Worm (Caenorhabditis elegans) whole organism, L4 larva: ENCODE results near the gene pals-26.
A peak's percentile ranks its signal among the peaks of the same experiment; 100 is the strongest.

ENCODE experiments used
- F44E2.7 ChIP-seq: fragments of 200-800 bp; sonication (Bioruptor generic); IDR thresholded peaks from 2 replicates; pipeline ENCODE4 v2.1.2; 2022; ENCODE audit warnings: missing genetic modification characterization, missing compliant biosample characterization
- R02D3.7 ChIP-seq: fragments of 150-350 bp; sonication (generic microtip); optimal IDR thresholded peaks from 3 replicates; lab custom pipeline; 2014; ENCODE audit warnings: missing biosample characterization, missing genetic modification characterization
- T20F7.1 ChIP-seq: fragments of 200-800 bp; sonication (Bioruptor generic); optimal IDR thresholded peaks from 2 replicates; lab custom pipeline; 2018; ENCODE audit warnings: mild to moderate bottlenecking, missing genetic modification characterization, missing compliant biosample characterization
- T26A8.4 ChIP-seq: fragments of 200-800 bp; sonication (Bioruptor generic); IDR thresholded peaks from 2 replicates; pipeline ENCODE4 v1.3.6; 2022; ENCODE audit warnings: missing genetic modification characterization, missing compliant biosample characterization
- Y105C5A.15 ChIP-seq: fragments of 200-800 bp; sonication (Bioruptor generic); IDR thresholded peaks from 2 replicates; pipeline ENCODE4 v1.3.6; 2022; ENCODE audit warnings: missing genetic modification characterization, missing compliant biosample characterization
- Y48G9A.11 ChIP-seq: fragments of 200-800 bp; sonication (Bioruptor generic); IDR thresholded peaks from 2 replicates; pipeline ENCODE4 v1.3.6; 2022; ENCODE audit warnings: missing genetic modification reagents, missing genetic modification characterization, missing compliant biosample characterization
- Y5F2A.4 ChIP-seq: fragments of 200-800 bp; sonication (Bioruptor generic); optimal IDR thresholded peaks from 2 replicates; lab custom pipeline; 2018; ENCODE audit warnings: mild to moderate bottlenecking, missing genetic modification characterization, missing compliant biosample characterization
- ZK337.2 ChIP-seq: fragments of 200-800 bp; sonication (Bioruptor generic); IDR thresholded peaks from 2 replicates; pipeline ENCODE4 v1.3.6; 2022; ENCODE audit warnings: missing genetic modification reagents, missing genetic modification characterization, missing compliant biosample characterization
- ZK546.5 ChIP-seq, 2 experiments: sonication (generic microtip); optimal IDR thresholded peaks; 2 replicates each; lab custom pipeline; 2017; ENCODE audit warnings: missing biosample characterization in 2 of 2, missing genetic modification characterization in 2 of 2
- attf-4 ChIP-seq: sonication (generic microtip); optimal IDR thresholded peaks from 3 replicates; lab custom pipeline; 2017; ENCODE audit warnings: missing biosample characterization, missing genetic modification characterization
- ceh-20 ChIP-seq: fragments of 200-800 bp; sonication (Bioruptor generic); IDR thresholded peaks from 2 replicates; pipeline ENCODE4 v1.3.6; 2022; ENCODE audit warnings: missing genetic modification reagents, missing genetic modification characterization, missing compliant biosample characterization
- ceh-32 ChIP-seq: sonication (generic microtip); optimal IDR thresholded peaks from 2 replicates; lab custom pipeline; 2016; ENCODE audit warnings: mild to moderate bottlenecking, missing genetic modification characterization, missing compliant biosample characterization; ENCODE audit not compliant: poor library complexity
- ceh-44 ChIP-seq: fragments of 200-800 bp; sonication (Bioruptor generic); IDR thresholded peaks from 2 replicates; pipeline ENCODE4 v1.3.6; 2022; ENCODE audit warnings: missing genetic modification reagents, missing genetic modification characterization, missing compliant biosample characterization
- ceh-62 ChIP-seq: sonication (generic microtip); optimal IDR thresholded peaks from 2 replicates; lab custom pipeline; 2017; ENCODE audit warnings: missing biosample characterization, missing genetic modification characterization
- ceh-82 ChIP-seq: sonication (generic microtip); optimal IDR thresholded peaks from 2 replicates; lab custom pipeline; 2017; ENCODE audit warnings: missing biosample characterization, missing genetic modification characterization
- cey-2 ChIP-seq: sonication (generic microtip); optimal IDR thresholded peaks from 3 replicates; lab custom pipeline; 2017; ENCODE audit warnings: missing genetic modification characterization, mild to moderate bottlenecking, missing compliant biosample characterization, antibody characterized with exemption, borderline replicate concordance; ENCODE audit not compliant: insufficient read depth
- ctbp-1 ChIP-seq: fragments of 200-800 bp; sonication (Bioruptor generic); IDR thresholded peaks from 2 replicates; pipeline ENCODE4 v1.3.6; 2022; ENCODE audit warnings: missing genetic modification reagents, missing genetic modification characterization, missing compliant biosample characterization
- dmd-9 ChIP-seq: fragments of 200-800 bp; sonication (Bioruptor generic); IDR thresholded peaks from 2 replicates; pipeline ENCODE4 v1.3.6; 2022; ENCODE audit warnings: missing genetic modification reagents, missing genetic modification characterization, missing compliant biosample characterization
- egl-27 ChIP-seq: sonication (generic microtip); optimal IDR thresholded peaks from 3 replicates; lab custom pipeline; 2017; ENCODE audit warnings: missing biosample characterization, missing genetic modification reagents, missing genetic modification characterization
- hlh-30 ChIP-seq: sonication (generic microtip); optimal IDR thresholded peaks from 2 replicates; lab custom pipeline; 2017; ENCODE audit warnings: antibody characterized with exemption, mild to moderate bottlenecking, missing genetic modification characterization, missing compliant biosample characterization; ENCODE audit not compliant: insufficient read depth
- hmg-1.1 ChIP-seq: fragments of 200-800 bp; sonication (Bioruptor generic); IDR thresholded peaks from 2 replicates; pipeline ENCODE4 v1.3.6; 2022; ENCODE audit warnings: missing genetic modification reagents, missing genetic modification characterization, missing compliant biosample characterization
- jun-1 ChIP-seq: fragments of 150-350 bp; optimal IDR thresholded peaks from 2 replicates; lab custom pipeline; 2014; ENCODE audit warnings: missing biosample characterization, missing genetic modification reagents, missing genetic modification characterization
- lin-29 ChIP-seq: fragments of 200-800 bp; sonication (Bioruptor generic); IDR thresholded peaks from 2 replicates; pipeline ENCODE4 v1.3.6; 2022; ENCODE audit warnings: missing genetic modification reagents, missing genetic modification characterization, missing compliant biosample characterization
- lin-38 ChIP-seq: fragments of 200-800 bp; sonication (Bioruptor generic); IDR thresholded peaks from 2 replicates; pipeline ENCODE4 v1.3.6; 2022; ENCODE audit warnings: missing genetic modification reagents, missing genetic modification characterization, missing compliant biosample characterization
- lin-39 ChIP-seq: fragments of 150-350 bp; optimal IDR thresholded peaks from 2 replicates; lab custom pipeline; 2014; ENCODE audit warnings: missing biosample characterization, missing genetic modification reagents, missing genetic modification characterization
- madf-5 ChIP-seq, 2 experiments: fragments of 200-800 bp; sonication (Bioruptor generic); IDR thresholded peaks; 2 replicates each; pipeline ENCODE4 v1.3.6; 2022; ENCODE audit warnings: missing compliant biosample characterization in 2 of 2, missing genetic modification characterization in 2 of 2
- madf-9 ChIP-seq: fragments of 200-800 bp; sonication (Bioruptor generic); conservative IDR thresholded peaks from 2 replicates; pipeline ENCODE4 v1.3.6; 2022; ENCODE audit warnings: missing genetic modification reagents, missing genetic modification characterization, missing compliant biosample characterization
- mdl-1 ChIP-seq, 2 experiments: fragments of 150-350 bp in 1 of 2; sonication (generic microtip) in 1 of 2; optimal IDR thresholded peaks; 2 replicates each; lab custom pipeline; 2014 to 2017; ENCODE audit warnings: missing biosample characterization in 2 of 2, missing genetic modification characterization in 2 of 2
- mdt-29 ChIP-seq: fragments of 200-800 bp; sonication (Bioruptor generic); IDR thresholded peaks from 2 replicates; pipeline ENCODE4 v1.3.6; 2022; ENCODE audit warnings: missing genetic modification reagents, missing genetic modification characterization, missing compliant biosample characterization
- mep-1 ChIP-seq: fragments of 150-350 bp; sonication (generic microtip); optimal IDR thresholded peaks from 3 replicates; lab custom pipeline; 2014; ENCODE audit warnings: missing biosample characterization, missing genetic modification characterization
- nhr-102 ChIP-seq: sonication (generic microtip); optimal IDR thresholded peaks from 2 replicates; lab custom pipeline; 2016; ENCODE audit warnings: mild to moderate bottlenecking, missing genetic modification characterization, moderate library complexity, missing compliant biosample characterization
- nhr-28 ChIP-seq: fragments of 150-350 bp; optimal IDR thresholded peaks from 2 replicates; lab custom pipeline; 2014; ENCODE audit warnings: missing biosample characterization, missing genetic modification characterization
- nhr-41 ChIP-seq: fragments of 200-800 bp; sonication (Bioruptor generic); IDR thresholded peaks from 2 replicates; pipeline ENCODE4 v1.3.6; 2022; ENCODE audit warnings: missing genetic modification reagents, missing genetic modification characterization, missing compliant biosample characterization
- nhr-77 ChIP-seq: fragments of 150-350 bp; optimal IDR thresholded peaks from 2 replicates; lab custom pipeline; 2014; ENCODE audit warnings: missing biosample characterization, missing genetic modification characterization
- pha-4 ChIP-seq, 2 experiments: fragments of 150-350 bp in 1 of 2; fragments of 200-800 bp in 1 of 2; sonication (Bioruptor generic) in 1 of 2; IDR thresholded peaks in 1 of 2; optimal IDR thresholded peaks in 1 of 2; 2 replicates each; pipeline versions ENCODE4 v1.3.6 to Lab custom; 2014 to 2022; ENCODE audit warnings: missing genetic modification characterization in 2 of 2, missing genetic modification reagents in 2 of 2, missing biosample characterization in 1 of 2, missing compliant biosample characterization in 1 of 2
- pqm-1 ChIP-seq: sonication (generic microtip); optimal IDR thresholded peaks from 2 replicates; lab custom pipeline; 2017; ENCODE audit warnings: missing biosample characterization, missing genetic modification characterization
- saeg-2 ChIP-seq: fragments of 200-800 bp; sonication (Bioruptor generic); IDR thresholded peaks from 2 replicates; pipeline ENCODE4 v1.3.6; 2022; ENCODE audit warnings: missing genetic modification reagents, missing genetic modification characterization, missing compliant biosample characterization
- sdz-12 ChIP-seq: fragments of 200-800 bp; sonication (Bioruptor generic); optimal IDR thresholded peaks from 2 replicates; lab custom pipeline; 2018; ENCODE audit warnings: mild to moderate bottlenecking, missing genetic modification characterization, missing compliant biosample characterization
- set-16 ChIP-seq: fragments of 200-800 bp; sonication (Bioruptor generic); IDR thresholded peaks from 2 replicates; pipeline ENCODE4 v1.3.6; 2022; ENCODE audit warnings: missing genetic modification reagents, missing genetic modification characterization, missing compliant biosample characterization
- snpc-1.2 ChIP-seq: fragments of 200-800 bp; sonication (Bioruptor generic); IDR thresholded peaks from 2 replicates; pipeline ENCODE4 v1.3.6; 2022; ENCODE audit warnings: missing genetic modification reagents, missing genetic modification characterization, missing compliant biosample characterization
- snpc-4 ChIP-seq: fragments of 150-350 bp; optimal IDR thresholded peaks from 2 replicates; lab custom pipeline; 2014; ENCODE audit warnings: missing biosample characterization, missing genetic modification characterization
- tag-97 ChIP-seq: fragments of 200-800 bp; sonication (Bioruptor generic); IDR thresholded peaks from 2 replicates; pipeline ENCODE4 v1.3.6; 2022; ENCODE audit warnings: missing genetic modification characterization, missing compliant biosample characterization
- unc-62 ChIP-seq, 3 experiments: fragments of 150-350 bp in 1 of 3; sonication (generic microtip); optimal IDR thresholded peaks in 2 of 3; peaks in 1 of 3; 1 replicate in 1 of 3; 2 replicates in 2 of 3; lab custom pipeline; 2014 to 2017; ENCODE audit warnings: missing biosample characterization in 3 of 3, missing genetic modification characterization in 3 of 3, missing genetic modification reagents in 3 of 3, missing genotype in 1 of 3
- vab-7 ChIP-seq: fragments of 200-800 bp; sonication (Bioruptor generic); IDR thresholded peaks from 2 replicates; pipeline ENCODE4 v1.3.6; 2022; ENCODE audit warnings: missing genetic modification reagents, missing genetic modification characterization, missing compliant biosample characterization
- zip-2 ChIP-seq: fragments of 150-350 bp; optimal IDR thresholded peaks from 2 replicates; lab custom pipeline; 2014; ENCODE audit warnings: missing biosample characterization, missing genetic modification characterization

The pals-26 gene

ce11 chrIII:4417956-4418355 lies 43.0 kb downstream of the pals-26 start, which contains the start of the genes R07E5.19 and pdcd-2:
R07E5.19 (minus strand) TSS chrIII:4418056.
pdcd-2 (minus strand) TSS chrIII:4418057.
- TF ChIP-seq ceh-20 (no peak), hlh-30 (tag; lab: Kevin White, UChicago) (no peak), vab-7 (GFP tag; lab: Robert Waterston, UW) (no peak), sdz-12 (GFP tag; lab: Kevin White, UChicago) (no peak), egl-27 (tag; lab: Kevin White, UChicago) (no peak), set-16 (GFP tag; lab: Robert Waterston, UW) (no peak), pha-4 (GFP tag; IDR thresholded peaks at IDR 0.05; lab: Robert Waterston, UW) (no peak), pha-4 (tag; optimal IDR thresholded peaks at IDR 0.05; lab: Kevin White, UChicago) (no peak), mdl-1 (tag; optimal IDR thresholded peaks at IDR 0.05; lab: Kevin White, UChicago) (no peak), madf-5 (GFP tag; IDR thresholded peaks at IDR 0.05; lab: Robert Waterston, UW) (no peak), R02D3.7 (no peak), lin-29 (GFP tag; lab: Robert Waterston, UW) (no peak), Y105C5A.15 (GFP tag; lab: Robert Waterston, UW) (no peak), ceh-32 (no peak)
- TF ChIP-seq, all 104 proteins: peak for 0

- TF ChIP-seq nhr-102 (no peak), snpc-1.2 (GFP tag; lab: Robert Waterston, UW) (no peak), ZK546.5 (tag; optimal IDR thresholded peaks at IDR 0.05; lab: Kevin White, UChicago) (no peak), cey-2 (tag; lab: Kevin White, UChicago) (no peak), nhr-28 (tag; lab: Kevin White, UChicago) (peak; percentile 39), ceh-20 (no peak), dmd-9 (GFP tag; lab: Robert Waterston, UW) (no peak), pha-4 (GFP tag; IDR thresholded peaks at IDR 0.05; lab: Robert Waterston, UW) (no peak), pha-4 (tag; optimal IDR thresholded peaks at IDR 0.05; lab: Kevin White, UChicago) (no peak), hlh-30 (tag; lab: Kevin White, UChicago) (peak; percentile 92), mep-1 (peak; percentile 70), lin-38 (GFP tag; lab: Robert Waterston, UW) (peak; percentile 70), ctbp-1 (no peak), Y5F2A.4 (no peak), nhr-77 (tag; lab: Kevin White, UChicago) (peak; percentile 17), Y105C5A.15 (GFP tag; lab: Robert Waterston, UW) (no peak), jun-1 (no peak), T26A8.4 (GFP tag; lab: Robert Waterston, UW) (no peak), vab-7 (GFP tag; lab: Robert Waterston, UW) (no peak), unc-62 (GFP tag; optimal IDR thresholded peaks at IDR 0.05 in 1 of 2; lab: Kevin White, UChicago) (no peak), unc-62 (tag; optimal IDR thresholded peaks at IDR 0.05; lab: Kevin White, UChicago) (no peak), nhr-41 (GFP tag; lab: Robert Waterston, UW) (no peak), tag-97 (GFP tag; lab: Robert Waterston, UW) (no peak), madf-9 (GFP tag; lab: Robert Waterston, UW) (no peak), snpc-4 (tag; lab: Kevin White, UChicago) (no peak), pqm-1 (tag; lab: Kevin White, UChicago) (no peak), attf-4 (tag; lab: Kevin White, UChicago) (no peak), zip-2 (no peak), ceh-44 (no peak), T20F7.1 (GFP tag; lab: Kevin White, UChicago) (no peak), F44E2.7 (no peak), Y48G9A.11 (GFP tag; lab: Robert Waterston, UW) (no peak), ceh-82 (tag; lab: Kevin White, UChicago) (no peak), lin-39 (tag; lab: Kevin White, UChicago) (no peak), mdt-29 (GFP tag; lab: Robert Waterston, UW) (no peak), hmg-1.1 (peak; percentile 42; the same call in 1 of the 2 replicates), egl-27 (tag; lab: Kevin White, UChicago) (no peak), ZK337.2 (no peak), ceh-62 (tag; lab: Kevin White, UChicago) (no peak), saeg-2 (GFP tag; lab: Robert Waterston, UW) (no peak)
Observed at ce11 chrIII:4419117-4419978, 44.4 kb downstream of the pals-26 start, which contains the start of the genes R07E5.7 and cku-80. R07E5.7 (minus strand) TSS chrIII:4419167. cku-80 (plus strand) TSS chrIII:4419848.
